Worm (Caenorhabditis elegans) whole organism, L1 larva: ENCODE measurements around the gene D1022.4.

Experiments
- unc-62 ChIP-seq: fragments of 150-350 bp; optimal IDR thresholded peaks from 2 replicates; lab custom pipeline; 2014; ENCODE audit warnings: missing biosample characterization, missing genetic modification reagents, missing genetic modification characterization
- unc-86 ChIP-seq: sonication (generic microtip); optimal IDR thresholded peaks from 2 replicates; lab custom pipeline; 2016; ENCODE audit warnings: missing genetic modification characterization, missing compliant biosample characterization

DNA sequence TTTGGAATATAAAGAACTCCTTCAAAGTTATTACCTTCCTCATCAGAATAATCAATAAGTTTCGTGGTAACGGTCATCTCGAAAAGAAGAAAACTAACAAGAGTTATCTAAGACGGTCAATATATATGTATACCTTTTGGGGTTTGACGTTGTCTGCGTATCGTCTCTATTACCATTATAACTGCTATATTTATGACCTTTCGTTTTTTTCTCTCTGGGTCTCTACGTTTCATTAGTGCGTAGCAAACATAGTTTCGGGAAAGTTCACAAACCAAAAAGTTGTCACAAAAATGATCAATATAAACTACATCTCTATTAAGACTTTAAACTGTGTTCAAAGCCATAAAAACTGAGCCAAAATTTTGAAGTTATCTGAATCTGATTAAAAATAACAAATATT, at the start of gene D1022.4:
- TF ChIP-seq unc-62 (GFP tag; lab: Kevin White, UChicago) (no peak), unc-86 (tag; lab: Kevin White, UChicago) (no peak)
